Fruit fly (Drosophila melanogaster) whole organism, pupa: ENCODE data around the gene CG9799.
A peak's percentile ranks its signal among the peaks of the same experiment; 100 is the strongest.

Experiments used
- CG12605 ChIP-seq: fragments of 200-800 bp; sonication (Bioruptor generic); IDR thresholded peaks from 2 replicates; pipeline ENCODE4 v1.3.6; 2022; ENCODE audit warnings: missing biosample characterization, missing genetic modification characterization
- CG13204 ChIP-seq: fragments of 200-800 bp; sonication (Bioruptor generic); optimal IDR thresholded peaks from 2 replicates; lab custom pipeline; 2018; ENCODE audit warnings: missing biosample characterization, mild to moderate bottlenecking, missing genetic modification characterization, moderate library complexity
- CG14655 ChIP-seq: fragments of 200-800 bp; sonication (Bioruptor generic); optimal IDR thresholded peaks from 3 replicates; lab custom pipeline; 2017; ENCODE audit warnings: mild to moderate bottlenecking, missing biosample characterization, missing genetic modification reagents, missing genetic modification characterization
- CG15710 ChIP-seq: fragments of 200-800 bp; sonication (Bioruptor generic); optimal IDR thresholded peaks from 2 replicates; lab custom pipeline; 2018; ENCODE audit warnings: missing biosample characterization, mild to moderate bottlenecking, missing genetic modification characterization, moderate library complexity
- CG17806 ChIP-seq: fragments of 200-800 bp; sonication (Bioruptor generic); optimal IDR thresholded peaks from 2 replicates; lab custom pipeline; 2018; ENCODE audit warnings: missing biosample characterization, mild to moderate bottlenecking, missing genetic modification characterization, moderate library complexity
- CG32121 ChIP-seq: fragments of 200-800 bp; sonication (Bioruptor generic); IDR thresholded peaks from 2 replicates; pipeline ENCODE4 v1.3.6; 2022; ENCODE audit warnings: missing biosample characterization, missing genetic modification characterization
- CG34367 ChIP-seq: fragments of 200-800 bp; sonication (Bioruptor generic); optimal IDR thresholded peaks from 2 replicates; lab custom pipeline; 2018; ENCODE audit warnings: missing biosample characterization, mild to moderate bottlenecking, missing genetic modification characterization
- CG4496 ChIP-seq: fragments of 200-800 bp; sonication (Bioruptor generic); IDR thresholded peaks from 3 replicates; pipeline ENCODE4 v1.3.6; 2022; ENCODE audit warnings: missing biosample characterization, missing genetic modification characterization
- CG8159 ChIP-seq: fragments of 200-800 bp; sonication (Bioruptor generic); optimal IDR thresholded peaks from 3 replicates; lab custom pipeline; 2018; ENCODE audit warnings: missing biosample characterization, mild to moderate bottlenecking, missing genetic modification characterization, moderate library complexity
- CG8301 ChIP-seq: fragments of 200-800 bp; sonication (Bioruptor generic); optimal IDR thresholded peaks from 2 replicates; lab custom pipeline; 2018; ENCODE audit warnings: missing biosample characterization, mild to moderate bottlenecking, missing genetic modification characterization
- CG9948 ChIP-seq: fragments of 200-800 bp; sonication (Bioruptor generic); optimal IDR thresholded peaks from 2 replicates; lab custom pipeline; 2018; ENCODE audit warnings: missing biosample characterization, mild to moderate bottlenecking, missing genetic modification characterization, moderate library complexity
- EcR ChIP-seq: fragments of 200-800 bp; sonication (Bioruptor generic); optimal IDR thresholded peaks from 3 replicates; lab custom pipeline; 2019; ENCODE audit warnings: missing biosample characterization, missing genetic modification characterization, mild to moderate bottlenecking, moderate library complexity, missing genetic modification reagents
- Ets98B ChIP-seq: fragments of 200-800 bp; sonication (Bioruptor generic); IDR thresholded peaks from 2 replicates; pipeline ENCODE4 v1.3.6; 2022; ENCODE audit warnings: missing biosample characterization, missing genetic modification characterization
- Pif1A ChIP-seq: fragments of 200-800 bp; sonication (Bioruptor generic); optimal IDR thresholded peaks from 3 replicates; lab custom pipeline; 2016; ENCODE audit warnings: missing biosample characterization, missing genetic modification characterization
- Pif1B ChIP-seq: fragments of 200-800 bp; sonication (Bioruptor generic); optimal IDR thresholded peaks from 3 replicates; lab custom pipeline; 2016; ENCODE audit warnings: missing biosample characterization, missing genetic modification characterization
- Snoo ChIP-seq: fragments of 200-800 bp; sonication (Bioruptor generic); optimal IDR thresholded peaks from 3 replicates; lab custom pipeline; 2017; ENCODE audit warnings: missing biosample characterization, mild to moderate bottlenecking, missing genetic modification characterization, inconsistent platforms
- fd96Ca ChIP-seq: fragments of 200-800 bp; sonication (Bioruptor generic); IDR thresholded peaks from 3 replicates; pipeline ENCODE4 v1.3.6; 2022; ENCODE audit warnings: missing biosample characterization, missing genetic modification characterization
- gl ChIP-seq: fragments of 200-800 bp; sonication (Bioruptor generic); optimal IDR thresholded peaks from 2 replicates; lab custom pipeline; 2018; ENCODE audit warnings: missing biosample characterization, mild to moderate bottlenecking, missing genetic modification characterization
- rn ChIP-seq: fragments of 200-800 bp; sonication (Bioruptor generic); IDR thresholded peaks from 2 replicates; pipeline ENCODE4 v1.3.6; 2022; ENCODE audit warnings: missing biosample characterization, missing genetic modification characterization

CG9799 gene

DNA sequence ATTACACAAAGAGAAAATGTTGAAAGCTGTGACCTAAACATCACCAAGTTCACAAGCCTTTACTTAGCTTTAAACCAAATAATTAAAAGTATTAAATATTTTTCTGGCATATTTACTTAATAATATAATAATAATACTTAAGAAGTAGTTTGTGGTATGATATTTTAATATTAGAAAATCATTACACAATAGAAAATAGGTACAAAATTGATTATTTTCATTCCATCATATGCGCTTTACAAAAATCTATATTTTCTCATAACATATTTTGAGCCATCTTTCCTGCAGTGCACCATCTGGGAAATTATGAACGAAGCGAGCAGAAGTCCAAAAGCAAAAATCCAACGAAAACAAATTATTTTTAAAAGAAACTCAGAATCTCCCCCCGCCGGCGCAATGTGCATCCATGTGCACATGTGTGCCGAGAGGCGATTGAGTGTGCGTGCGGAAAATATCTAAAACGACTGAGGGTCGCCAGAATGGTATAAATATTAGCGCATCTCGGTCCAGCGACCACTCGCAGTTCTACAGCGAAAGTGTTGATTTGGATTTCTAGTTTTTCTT is 37.0 kb upstream of the CG9799 start, which contains the start of gene Act87E:
Act87E (plus strand) TSS at position 514 of the 564 bp plus-strand sequence.
- TF ChIP-seq CG9948 (tag; lab: Kevin White, UChicago) (peak; percentile 59), EcR (no peak), Ets98B (GFP tag; lab: Robert Waterston, UW) (no peak), CG8301 (peak; percentile 66), CG12605 (no peak), Pif1A (GFP tag; lab: Kevin White, UChicago) (no peak), gl (tag; lab: Kevin White, UChicago) (no peak), CG14655 (GFP tag; lab: Kevin White, UChicago) (peak; percentile 72), Snoo (tag; lab: Kevin White, UChicago) (no peak), CG34367 (peak; percentile 12), Pif1B (GFP tag; lab: Kevin White, UChicago) (no peak), CG15710 (tag; lab: Kevin White, UChicago) (peak; percentile 52), CG17806 (tag; lab: Kevin White, UChicago) (peak; percentile 12), CG4496 (GFP tag; lab: Robert Waterston, UW) (no peak), CG32121 (GFP tag; lab: Robert Waterston, UW) (no peak), CG8159 (tag; lab: Kevin White, UChicago) (peak; percentile 68)

dm6 chr3R:13422178-13422577 is 33.7 kb upstream of the CG9799 start:
- TF ChIP-seq CG17806 (tag; lab: Kevin White, UChicago) (no peak), Pif1B (GFP tag; lab: Kevin White, UChicago) (no peak), CG4496 (GFP tag; lab: Robert Waterston, UW) (no peak), CG8159 (tag; lab: Kevin White, UChicago) (no peak), rn (GFP tag; lab: Robert Waterston, UW) (no peak), CG12605 (no peak), CG15710 (tag; lab: Kevin White, UChicago) (no peak), CG13204 (GFP tag; lab: Kevin White, UChicago) (no peak), Snoo (tag; lab: Kevin White, UChicago) (no peak)

DNA sequence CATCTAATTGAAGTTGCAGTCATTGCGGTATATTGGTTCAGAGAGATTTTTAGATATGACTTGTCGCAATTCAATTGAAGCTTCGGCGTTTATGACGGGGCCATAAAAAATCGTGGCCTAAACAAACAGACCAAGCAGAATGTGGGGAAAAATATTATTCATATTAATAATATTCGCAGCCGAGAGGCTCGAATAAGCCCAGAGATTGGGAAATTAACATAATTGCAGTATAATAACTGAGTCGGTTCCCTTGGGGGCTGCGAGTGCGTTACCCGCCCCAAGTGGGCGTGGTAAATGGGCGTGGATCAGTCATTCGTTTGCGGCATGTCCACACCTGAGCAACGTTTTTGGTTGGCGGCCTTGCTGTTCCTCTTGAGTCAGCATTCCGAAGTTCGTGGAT is 31.5 kb upstream of the CG9799 start, which contains the start of gene Ir87a:
Ir87a (plus strand) TSS at position 301 of the 400 bp plus-strand sequence.
- TF ChIP-seq CG34367, result no peak
- TF ChIP-seq fd96Ca (GFP tag; lab: Robert Waterston, UW), result no peak
- no peak for TF ChIP-seq CG14655 (GFP tag; lab: Kevin White, UChicago)
- no peak for TF ChIP-seq Pif1A (GFP tag; lab: Kevin White, UChicago)
- no peak for TF ChIP-seq Pif1B (GFP tag; lab: Kevin White, UChicago)
- TF ChIP-seq CG32121 (GFP tag; lab: Robert Waterston, UW), result no peak
- TF ChIP-seq CG15710 (tag; lab: Kevin White, UChicago), result no peak

DNA sequence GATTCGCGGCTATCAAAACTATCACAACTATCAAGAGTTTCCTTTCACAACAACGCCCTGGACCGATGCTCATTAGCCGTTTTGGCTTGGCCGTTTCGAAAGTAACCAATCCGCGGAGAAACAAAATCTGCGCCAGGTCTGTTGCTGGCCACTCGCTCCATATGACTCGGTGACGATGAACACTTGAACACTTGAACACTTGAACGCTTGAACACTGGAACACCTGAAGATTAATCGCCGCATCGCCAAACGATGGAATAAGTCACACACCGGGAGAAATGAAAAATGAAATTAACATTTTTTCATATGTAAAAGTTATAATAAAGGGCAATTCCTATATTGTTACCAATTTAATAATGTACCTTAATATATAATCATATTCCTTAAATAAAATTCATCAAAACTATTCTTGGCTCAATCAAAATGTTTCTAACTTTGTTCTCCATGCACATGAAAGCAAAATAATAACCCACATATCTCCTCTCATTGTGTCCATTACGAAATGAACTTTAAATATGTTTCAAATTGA is 28.6 kb upstream of the CG9799 start:
- TF ChIP-seq Snoo (tag; lab: Kevin White, UChicago) (no peak), CG12605 (no peak), Ets98B (GFP tag; lab: Robert Waterston, UW) (no peak), EcR (no peak), CG14655 (GFP tag; lab: Kevin White, UChicago) (no peak), CG34367 (no peak), Pif1A (GFP tag; lab: Kevin White, UChicago) (no peak), CG15710 (tag; lab: Kevin White, UChicago) (no peak)
- TF ChIP-seq, all 21 proteins: peak for 0

DNA sequence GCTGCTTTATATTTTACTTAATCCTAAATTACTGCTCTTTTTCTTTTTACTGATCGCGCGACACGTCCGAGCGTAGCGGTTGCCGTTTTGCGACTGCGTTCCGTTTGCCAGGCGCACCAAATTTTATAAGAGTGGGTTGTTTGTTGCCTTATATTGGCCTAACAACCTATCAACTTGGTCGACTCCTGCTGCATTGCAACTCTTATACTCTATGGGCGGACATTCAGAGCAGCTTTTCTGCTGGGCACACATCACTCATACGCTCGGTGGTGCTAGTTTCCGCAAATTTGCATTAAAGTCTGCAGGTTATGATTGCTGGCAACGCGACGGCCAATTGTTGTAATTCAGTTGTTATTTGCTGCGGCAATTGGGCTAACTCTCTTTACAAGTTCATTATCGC is 26.7 kb upstream of the CG9799 start, which contains the start of gene yellow-e:
yellow-e (minus strand) TSS at position 101 of the 400 bp plus-strand sequence.
- no peak for TF ChIP-seq CG9948 (tag; lab: Kevin White, UChicago)
- TF ChIP-seq rn (GFP tag; lab: Robert Waterston, UW), result no peak
- no peak for TF ChIP-seq Pif1A (GFP tag; lab: Kevin White, UChicago)
- TF ChIP-seq CG4496 (GFP tag; lab: Robert Waterston, UW), result 0 out of 3 replicates have a peak, but pooled peaks have one; percentile 19

DNA sequence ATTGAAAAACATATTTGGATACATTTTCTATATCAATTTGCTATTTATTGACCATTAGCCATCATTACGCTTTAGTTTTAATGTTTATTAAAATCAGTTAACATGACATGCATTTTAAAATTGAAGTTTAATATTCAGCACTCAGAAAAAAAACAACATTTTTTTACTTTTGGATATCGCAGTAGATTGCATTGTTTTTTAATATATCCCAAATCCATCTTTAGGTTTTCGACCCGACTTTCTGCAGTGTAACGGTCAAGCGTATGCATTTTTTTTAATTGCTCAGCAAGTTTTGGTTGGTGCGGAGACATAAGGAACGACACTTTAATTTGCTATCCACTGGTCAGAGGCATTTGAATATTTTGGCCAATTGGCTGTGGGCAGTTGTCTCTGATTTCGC is 24.2 kb upstream of the CG9799 start:
- no peak for TF ChIP-seq Snoo (tag; lab: Kevin White, UChicago)
- TF ChIP-seq Ets98B (GFP tag; lab: Robert Waterston, UW), result peak; percentile 32
- TF ChIP-seq CG4496 (GFP tag; lab: Robert Waterston, UW), result no peak
- TF ChIP-seq CG32121 (GFP tag; lab: Robert Waterston, UW), result peak; percentile 18; the same call in 1 of the 2 replicates

DNA sequence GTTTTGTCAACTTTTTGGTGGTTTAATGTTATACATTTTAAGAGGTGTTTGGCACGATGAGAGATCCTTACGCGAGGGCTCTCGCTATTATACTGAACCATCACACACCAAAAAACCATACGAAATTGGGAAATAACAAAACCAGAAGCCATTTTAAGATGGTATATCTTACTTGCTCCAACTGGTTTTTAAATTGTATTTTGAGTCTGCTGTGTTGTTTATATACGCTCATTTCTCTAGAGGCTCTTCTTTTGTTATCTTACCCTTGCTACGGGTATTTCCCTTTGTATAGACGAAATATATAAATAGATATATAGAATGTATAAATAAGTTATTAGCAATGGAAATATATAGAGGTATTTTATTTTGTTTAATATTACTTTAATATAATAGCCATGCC is 18.4 kb upstream of the CG9799 start, which contains the start of gene yellow-e2:
yellow-e2 (minus strand) TSS at position 101 of the 400 bp plus-strand sequence.
- TF ChIP-seq CG8159 (tag; lab: Kevin White, UChicago) (peak; percentile 35), CG9948 (tag; lab: Kevin White, UChicago) (no peak), CG14655 (GFP tag; lab: Kevin White, UChicago) (no peak), CG17806 (tag; lab: Kevin White, UChicago) (no peak)
